Worm (Caenorhabditis elegans): Measurements from ENCODE around the gene rbd-1.

DNA sequence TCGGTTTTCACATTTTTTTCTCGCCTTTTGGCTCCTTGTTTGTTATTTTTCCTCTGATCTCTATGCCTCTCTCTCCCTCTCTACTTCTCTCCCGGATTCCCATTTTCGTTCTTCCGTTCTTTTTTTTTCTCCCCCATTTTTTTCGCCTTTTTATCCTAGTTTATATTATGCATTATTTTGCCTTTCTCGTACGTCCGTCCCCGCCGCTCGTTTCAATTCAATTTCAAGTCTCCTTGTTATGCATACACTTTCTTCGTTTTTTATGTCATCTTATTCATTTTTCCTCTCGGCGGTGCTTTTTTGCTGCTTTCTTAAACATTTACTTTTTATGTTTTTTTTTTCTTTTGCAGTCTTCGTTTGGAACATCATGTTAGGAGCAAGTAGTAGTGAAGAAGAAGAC lies 48.7 kb downstream of the rbd-1 start, which contains the start of gene unc-31:
- TF ChIP-seq nhr-27 (tag; optimal IDR thresholded peaks at IDR 0.05) (no peak), ama-1 (optimal IDR thresholded peaks at IDR 0.05) (no peak), ama-1 (GFP tag; optimal IDR thresholded peaks at IDR 0.05) (no peak), madf-6 (GFP tag; IDR thresholded peaks at IDR 0.05) (no peak), atf-7 (tag; optimal IDR thresholded peaks at IDR 0.05) (no peak), lag-1 (GFP tag; IDR thresholded peaks at IDR 0.05) (no peak), dpff-1 (tag; optimal IDR thresholded peaks at IDR 0.05) (no peak), snpc-4 (GFP tag; optimal IDR thresholded peaks at IDR 0.05) (no peak), snpc-4 (tag; optimal IDR thresholded peaks at IDR 0.05) (no peak), athp-1 (tag; optimal IDR thresholded peaks at IDR 0.05) (no peak), zim-3 (tag; optimal IDR thresholded peaks at IDR 0.05) (no peak), repo-1 (tag; optimal IDR thresholded peaks at IDR 0.05) (no peak), aptf-2 (GFP tag; conservative IDR thresholded peaks at IDR 0.05) (no peak), bed-2 (GFP tag; IDR thresholded peaks at IDR 0.05) (no peak)

Measured in whole organism, young adult.